Worm (Caenorhabditis elegans) whole organism, midembryonic: Measurements from ENCODE around the gene T28A11.2.

ENCODE experiments used
- T22C8.4 ChIP-seq: fragments of 200-800 bp; sonication (Bioruptor generic); IDR thresholded peaks from 2 replicates; pipeline ENCODE4 v1.3.6; 2022; ENCODE audit warnings: missing genetic modification characterization, missing compliant biosample characterization
- flt-1 ChIP-seq: fragments of 200-800 bp; sonication (Bioruptor generic); IDR thresholded peaks from 2 replicates; pipeline ENCODE4 v1.3.6; 2022; ENCODE audit warnings: missing genetic modification characterization, missing compliant biosample characterization
- ref-1 ChIP-seq: fragments of 200-800 bp; sonication (Bioruptor generic); conservative IDR thresholded peaks from 2 replicates; pipeline ENCODE4 v1.3.6; 2022; ENCODE audit warnings: missing genetic modification reagents, missing genetic modification characterization, missing compliant biosample characterization
- ztf-23 ChIP-seq: fragments of 200-800 bp; sonication (Bioruptor generic); IDR thresholded peaks from 2 replicates; pipeline ENCODE4 v1.3.6; 2022; ENCODE audit warnings: missing genetic modification reagents, missing genetic modification characterization, missing compliant biosample characterization
- ztf-29 ChIP-seq: fragments of 200-800 bp; sonication (Bioruptor generic); IDR thresholded peaks from 2 replicates; pipeline ENCODE4 v1.3.6; 2022; ENCODE audit warnings: missing genetic modification reagents, missing genetic modification characterization, missing compliant biosample characterization

DNA sequence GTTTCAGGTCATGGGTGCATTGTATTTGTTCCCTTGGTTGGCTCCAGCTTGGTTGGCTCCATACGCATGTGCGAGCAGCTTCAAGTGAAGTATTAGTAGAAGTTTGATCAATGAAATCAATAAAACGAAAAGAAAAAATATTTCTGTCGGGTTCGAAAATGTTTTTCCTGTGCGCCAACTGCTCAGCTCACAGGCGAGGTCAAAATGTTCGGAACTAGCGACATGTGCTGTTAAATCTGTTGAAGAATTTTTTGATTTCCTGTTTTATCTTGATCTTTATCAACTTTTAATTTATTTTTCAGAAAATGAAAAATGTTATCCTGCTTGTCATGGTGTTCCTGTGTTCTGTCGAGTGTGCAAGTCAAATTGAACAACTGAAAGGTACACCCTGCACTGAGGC, 1.3 kb downstream of the T28A11.2 start, which contains the start of gene T28A11.25:
- TF ChIP-seq flt-1 (no peak), ztf-23 (GFP tag; lab: Robert Waterston, UW) (no peak), ref-1 (GFP tag; lab: Robert Waterston, UW) (no peak), T22C8.4 (no peak), ztf-29 (no peak)
